Worm (Caenorhabditis elegans) whole organism, L1 larva: Measurements from ENCODE around the gene tbx-7.

ENCODE experiments used
- C04F5.9 ChIP-seq: sonication (generic microtip); optimal IDR thresholded peaks from 2 replicates; lab custom pipeline; 2016; ENCODE audit warnings: missing genetic modification characterization, missing compliant biosample characterization
- C16A3.4 ChIP-seq: fragments of 150-350 bp; optimal IDR thresholded peaks from 2 replicates; lab custom pipeline; 2014; ENCODE audit warnings: missing biosample characterization, missing genetic modification characterization
- C34B4.2 ChIP-seq: sonication (generic microtip); optimal IDR thresholded peaks from 2 replicates; lab custom pipeline; 2017; ENCODE audit warnings: mild to moderate bottlenecking, missing genetic modification characterization, missing compliant biosample characterization
- F16B12.6 ChIP-seq: fragments of 150-350 bp; optimal IDR thresholded peaks from 2 replicates; lab custom pipeline; 2014; ENCODE audit warnings: missing biosample characterization, missing genetic modification characterization
- aha-1 ChIP-seq: fragments of 150-350 bp; optimal IDR thresholded peaks from 2 replicates; lab custom pipeline; 2014; ENCODE audit warnings: missing biosample characterization, missing genetic modification characterization
- aly-2 ChIP-seq: fragments of 150-350 bp; optimal IDR thresholded peaks from 2 replicates; lab custom pipeline; 2014; ENCODE audit warnings: missing biosample characterization, missing genetic modification characterization
- ceh-63 ChIP-seq: fragments of 200-800 bp; sonication (Bioruptor generic); optimal IDR thresholded peaks from 2 replicates; lab custom pipeline; 2018; ENCODE audit warnings: mild to moderate bottlenecking, missing genetic modification characterization, missing compliant biosample characterization
- ceh-82 ChIP-seq, 3 experiments: fragments of 150-350 bp in 1 of 3; sonication (generic microtip) in 2 of 3; optimal IDR thresholded peaks; 2 replicates each; lab custom pipeline; 2014 to 2017; ENCODE audit warnings: missing biosample characterization in 3 of 3, missing genetic modification characterization in 3 of 3
- ceh-88 ChIP-seq: fragments of 200-800 bp; sonication (Bioruptor generic); IDR thresholded peaks from 2 replicates; pipeline ENCODE4 v1.3.6; 2022; ENCODE audit warnings: missing genetic modification characterization, missing compliant biosample characterization
- ceh-90 ChIP-seq: sonication (generic microtip); optimal IDR thresholded peaks from 2 replicates; lab custom pipeline; 2016; ENCODE audit warnings: missing genetic modification characterization, missing compliant biosample characterization
- ces-1 ChIP-seq: fragments of 150-350 bp; optimal IDR thresholded peaks from 2 replicates; lab custom pipeline; 2014; ENCODE audit warnings: missing biosample characterization, missing genetic modification reagents, missing genetic modification characterization
- dsc-1 ChIP-seq: sonication (generic microtip); optimal IDR thresholded peaks from 2 replicates; lab custom pipeline; 2016; ENCODE audit warnings: mild to moderate bottlenecking, missing genetic modification characterization, missing compliant biosample characterization
- efl-1 ChIP-seq, 4 experiments: fragments of 150-350 bp; optimal IDR thresholded peaks in 3 of 4; peaks in 1 of 4; 1 replicate in 1 of 4; 2 replicates in 3 of 4; lab custom pipeline; 2014; ENCODE audit warnings: missing biosample characterization in 2 of 4, missing genetic modification characterization in 2 of 4, missing genetic modification reagents in 2 of 4
- efl-3 ChIP-seq: fragments of 200-800 bp; sonication (Bioruptor generic); optimal IDR thresholded peaks from 2 replicates; lab custom pipeline; 2018; ENCODE audit warnings: mild to moderate bottlenecking, missing genetic modification characterization, missing compliant biosample characterization
- egl-13 ChIP-seq: sonication (generic microtip); optimal IDR thresholded peaks from 2 replicates; lab custom pipeline; 2016; ENCODE audit warnings: missing genotype, missing genetic modification reagents, missing genetic modification characterization, missing compliant biosample characterization
- elt-3 ChIP-seq, 6 experiments: fragments of 150-350 bp in 1 of 6; sonication (generic microtip); optimal IDR thresholded peaks; 2 replicates each; lab custom pipeline; 2017 to 2018; ENCODE audit warnings: missing biosample characterization in 6 of 6, missing genetic modification characterization in 6 of 6, inconsistent platforms in 1 of 6
- ets-5 ChIP-seq: fragments of 200-800 bp; sonication (Bioruptor generic); IDR thresholded peaks from 2 replicates; pipeline ENCODE4 v1.3.6; 2022; ENCODE audit warnings: missing genetic modification characterization, missing compliant biosample characterization
- fkh-10 ChIP-seq: sonication (generic microtip); optimal IDR thresholded peaks from 2 replicates; lab custom pipeline; 2017; ENCODE audit warnings: missing biosample characterization, missing genetic modification reagents, missing genetic modification characterization
- fkh-8 ChIP-seq: sonication (generic microtip); optimal IDR thresholded peaks from 2 replicates; lab custom pipeline; 2016; ENCODE audit warnings: mild to moderate bottlenecking, missing genetic modification characterization, missing compliant biosample characterization
- fos-1 ChIP-seq: fragments of 150-350 bp; optimal IDR thresholded peaks from 2 replicates; lab custom pipeline; 2014; ENCODE audit warnings: missing biosample characterization, missing genetic modification characterization
- grh-1 ChIP-seq: fragments of 200-800 bp; sonication (Bioruptor generic); IDR thresholded peaks from 2 replicates; pipeline ENCODE4 v1.3.6; 2022; ENCODE audit warnings: missing genetic modification reagents, missing genetic modification characterization, missing compliant biosample characterization
- hlh-4 ChIP-seq: sonication (generic microtip); optimal IDR thresholded peaks from 2 replicates; lab custom pipeline; 2016; ENCODE audit warnings: mild to moderate bottlenecking, missing genetic modification characterization, missing compliant biosample characterization
- hpl-2 ChIP-seq: fragments of 150-350 bp; optimal IDR thresholded peaks from 2 replicates; lab custom pipeline; 2014; ENCODE audit warnings: missing biosample characterization, missing genetic modification reagents, missing genetic modification characterization
- irx-1 ChIP-seq: sonication (generic microtip); optimal IDR thresholded peaks from 2 replicates; lab custom pipeline; 2016; ENCODE audit warnings: missing genetic modification characterization, missing compliant biosample characterization
- jun-1 ChIP-seq: fragments of 150-350 bp; optimal IDR thresholded peaks from 2 replicates; lab custom pipeline; 2014; ENCODE audit warnings: missing biosample characterization, missing genetic modification reagents, missing genetic modification characterization
- lin-13 ChIP-seq: fragments of 150-350 bp; optimal IDR thresholded peaks from 2 replicates; lab custom pipeline; 2014; ENCODE audit warnings: missing biosample characterization, missing genetic modification reagents, missing genetic modification characterization
- lin-14 ChIP-seq: fragments of 200-800 bp; sonication (Bioruptor generic); optimal IDR thresholded peaks from 2 replicates; lab custom pipeline; 2018; ENCODE audit warnings: mild to moderate bottlenecking, missing genetic modification characterization, moderate library complexity, missing compliant biosample characterization
- lin-35 ChIP-seq, 2 experiments: fragments of 150-350 bp; optimal IDR thresholded peaks; 2 replicates each; lab custom pipeline; 2014; ENCODE audit warnings: missing biosample characterization in 2 of 2, missing genetic modification characterization in 2 of 2, missing genetic modification reagents in 2 of 2
- lir-3 ChIP-seq: sonication (generic microtip); optimal IDR thresholded peaks from 2 replicates; lab custom pipeline; 2016; ENCODE audit warnings: mild to moderate bottlenecking, missing genetic modification characterization, moderate library complexity, missing compliant biosample characterization; ENCODE audit not compliant: poor library complexity
- mdl-1 ChIP-seq, 2 experiments: fragments of 150-350 bp; optimal IDR thresholded peaks; 2 replicates each; lab custom pipeline; 2014 to 2017; ENCODE audit warnings: missing biosample characterization in 2 of 2, missing genetic modification characterization in 2 of 2, inconsistent platforms in 1 of 2
- mef-2 ChIP-seq: fragments of 150-350 bp; optimal IDR thresholded peaks from 2 replicates; lab custom pipeline; 2014; ENCODE audit warnings: missing biosample characterization, missing genetic modification characterization
- nhr-11 ChIP-seq: fragments of 150-350 bp; optimal IDR thresholded peaks from 2 replicates; lab custom pipeline; 2014; ENCODE audit warnings: missing biosample characterization, missing genetic modification characterization
- nhr-237 ChIP-seq: fragments of 150-350 bp; optimal IDR thresholded peaks from 2 replicates; lab custom pipeline; 2014; ENCODE audit warnings: missing biosample characterization, missing genetic modification characterization
- nhr-76 ChIP-seq: sonication (generic microtip); optimal IDR thresholded peaks from 2 replicates; lab custom pipeline; 2017; ENCODE audit warnings: missing biosample characterization, missing genetic modification characterization
- nhr-77 ChIP-seq: fragments of 150-350 bp; optimal IDR thresholded peaks from 2 replicates; lab custom pipeline; 2014; ENCODE audit warnings: missing biosample characterization, missing genetic modification characterization
- nhr-90 ChIP-seq: sonication (generic microtip); optimal IDR thresholded peaks from 2 replicates; lab custom pipeline; 2016; ENCODE audit warnings: mild to moderate bottlenecking, missing genetic modification characterization, missing compliant biosample characterization; ENCODE audit not compliant: poor library complexity
- pax-3 ChIP-seq: fragments of 200-800 bp; sonication (Bioruptor generic); optimal IDR thresholded peaks from 2 replicates; lab custom pipeline; 2018; ENCODE audit warnings: mild to moderate bottlenecking, missing genetic modification characterization, moderate library complexity, missing compliant biosample characterization
- pqm-1 ChIP-seq: sonication (generic microtip); optimal IDR thresholded peaks from 3 replicates; lab custom pipeline; 2017; ENCODE audit warnings: missing biosample characterization, missing genetic modification characterization
- rnt-1 ChIP-seq: sonication (generic microtip); optimal IDR thresholded peaks from 2 replicates; lab custom pipeline; 2016; ENCODE audit warnings: mild to moderate bottlenecking, missing genetic modification characterization, moderate library complexity, missing compliant biosample characterization
- snpc-4 ChIP-seq: fragments of 150-350 bp; optimal IDR thresholded peaks from 2 replicates; lab custom pipeline; 2014; ENCODE audit warnings: missing biosample characterization, missing genetic modification characterization
- snu-23 ChIP-seq: sonication (generic microtip); optimal IDR thresholded peaks from 2 replicates; lab custom pipeline; 2016; ENCODE audit warnings: missing genetic modification characterization, missing compliant biosample characterization
- sptf-1 ChIP-seq: fragments of 150-350 bp; optimal IDR thresholded peaks from 2 replicates; lab custom pipeline; 2014; ENCODE audit warnings: missing biosample characterization, missing genetic modification characterization
- sup-37 ChIP-seq: fragments of 200-800 bp; sonication (Bioruptor generic); optimal IDR thresholded peaks from 2 replicates; lab custom pipeline; 2018; ENCODE audit warnings: mild to moderate bottlenecking, missing genetic modification characterization, missing compliant biosample characterization
- swsn-7 ChIP-seq: sonication (generic microtip); optimal IDR thresholded peaks from 2 replicates; lab custom pipeline; 2016; ENCODE audit warnings: missing genetic modification characterization, missing compliant biosample characterization
- unc-130 ChIP-seq: fragments of 150-350 bp; optimal IDR thresholded peaks from 2 replicates; lab custom pipeline; 2017; ENCODE audit warnings: missing biosample characterization, missing genetic modification characterization, inconsistent platforms
- unc-86 ChIP-seq: sonication (generic microtip); optimal IDR thresholded peaks from 2 replicates; lab custom pipeline; 2016; ENCODE audit warnings: missing genetic modification characterization, missing compliant biosample characterization
- unc-98 ChIP-seq: fragments of 200-800 bp; sonication (Bioruptor generic); IDR thresholded peaks from 2 replicates; pipeline ENCODE4 v1.3.6; 2022; ENCODE audit warnings: missing genetic modification characterization, missing compliant biosample characterization
- vab-15 ChIP-seq: sonication (generic microtip); optimal IDR thresholded peaks from 2 replicates; lab custom pipeline; 2017; ENCODE audit warnings: missing genotype, mild to moderate bottlenecking, missing genetic modification characterization, missing compliant biosample characterization
- zag-1 ChIP-seq: fragments of 150-350 bp; optimal IDR thresholded peaks from 2 replicates; lab custom pipeline; 2014; ENCODE audit warnings: missing biosample characterization, missing genetic modification characterization
- zip-4 ChIP-seq: fragments of 200-800 bp; sonication (Bioruptor generic); optimal IDR thresholded peaks from 2 replicates; lab custom pipeline; 2018; ENCODE audit warnings: mild to moderate bottlenecking, missing genetic modification characterization, moderate library complexity, missing compliant biosample characterization

Gene tbx-7

ce11 chrIII:6011310-6011709 is 17.0 kb downstream of the tbx-7 start:
- TF ChIP-seq mef-2 (no peak), fkh-10 (GFP tag; lab: Kevin White, UChicago) (no peak), fkh-8 (tag; lab: Kevin White, UChicago) (no peak), fos-1 (tag; lab: Kevin White, UChicago) (no peak), hlh-4 (no peak), unc-98 (no peak), nhr-237 (tag; lab: Kevin White, UChicago) (no peak), ceh-88 (GFP tag; lab: Robert Waterston, UW) (no peak), grh-1 (GFP tag; lab: Robert Waterston, UW) (no peak), ets-5 (no peak), efl-3 (GFP tag; lab: Kevin White, UChicago) (no peak), lin-35 (GFP tag; optimal IDR thresholded peaks at IDR 0.05; lab: Kevin White, UChicago) (no peak), snpc-4 (no peak), mdl-1 (tag; optimal IDR thresholded peaks at IDR 0.05; lab: Kevin White, UChicago) (no peak), lir-3 (no peak)
- TF ChIP-seq, all 84 proteins: peak for 0

- TF ChIP-seq aly-2 (tag; lab: Kevin White, UChicago) (no peak), efl-1 (optimal IDR thresholded peaks at IDR 0.05; lab: Kevin White, UChicago) (peak; percentile 58 to 84), efl-1 (GFP tag; optimal IDR thresholded peaks at IDR 0.05 in 1 of 2; lab: Kevin White, UChicago) (peak; percentile 87 to 98), elt-3 (tag; optimal IDR thresholded peaks at IDR 0.05; lab: Kevin White, UChicago) (peak in 1 of 6 experiments; percentile 3), C04F5.9 (tag; lab: Kevin White, UChicago) (no peak), lin-14 (GFP tag; lab: Kevin White, UChicago) (peak; percentile 54), ceh-63 (no peak), unc-98 (no peak), nhr-11 (tag; lab: Kevin White, UChicago) (no peak), aha-1 (tag; lab: Kevin White, UChicago) (no peak), nhr-237 (tag; lab: Kevin White, UChicago) (no peak), fos-1 (tag; lab: Kevin White, UChicago) (no peak), pqm-1 (tag; lab: Kevin White, UChicago) (no peak), fkh-10 (GFP tag; lab: Kevin White, UChicago) (no peak), swsn-7 (tag; lab: Kevin White, UChicago) (peak; percentile 60), C16A3.4 (tag; lab: Kevin White, UChicago) (peak; percentile 38), lin-13 (peak; percentile 19), ces-1 (GFP tag; lab: Kevin White, UChicago) (no peak), C34B4.2 (tag; lab: Kevin White, UChicago) (no peak), snpc-4 (peak; percentile 31), jun-1 (tag; lab: Kevin White, UChicago) (no peak), hpl-2 (GFP tag; lab: Kevin White, UChicago) (no peak), rnt-1 (tag; lab: Kevin White, UChicago) (no peak), nhr-77 (tag; lab: Kevin White, UChicago) (no peak), unc-130 (tag; lab: Kevin White, UChicago) (no peak), zag-1 (tag; lab: Kevin White, UChicago) (no peak), nhr-90 (tag; lab: Kevin White, UChicago) (peak; percentile 43), vab-15 (tag; lab: Kevin White, UChicago) (no peak), snu-23 (GFP tag; lab: Kevin White, UChicago) (peak; percentile 68), dsc-1 (tag; lab: Kevin White, UChicago) (peak; percentile 53), unc-86 (peak; percentile 45), ceh-82 (tag; optimal IDR thresholded peaks at IDR 0.05; lab: Kevin White, UChicago) (no peak), grh-1 (GFP tag; lab: Robert Waterston, UW) (no peak), fkh-8 (tag; lab: Kevin White, UChicago) (no peak), zip-4 (GFP tag; lab: Kevin White, UChicago) (no peak), F16B12.6 (tag; lab: Kevin White, UChicago) (peak; percentile 76), nhr-76 (tag; lab: Kevin White, UChicago) (no peak), irx-1 (peak; percentile 56), sup-37 (GFP tag; lab: Kevin White, UChicago) (no peak), mdl-1 (tag; optimal IDR thresholded peaks at IDR 0.05; lab: Kevin White, UChicago) (peak in 1 of 2 experiments; percentile 25), egl-13 (tag; lab: Kevin White, UChicago) (peak; percentile 61), ceh-90 (tag; lab: Kevin White, UChicago) (no peak), pax-3 (no peak), sptf-1 (tag; lab: Kevin White, UChicago) (no peak)
Observed at ce11 chrIII:6008989-6009610, 19.2 kb downstream of the tbx-7 start, which contains the start of the genes gcna-1 and eftu-2. Gene gcna-1 (minus strand): TSS chrIII:6009084. Gene eftu-2 (plus strand): TSS chrIII:6009560.
